Fruit fly (Drosophila melanogaster) whole organism: ENCODE data around the gene CG7685.

ENCODE experiments used
- CG8478 ChIP-seq: fragments of >200 bp; optimal IDR thresholded peaks from 2 replicates; lab custom pipeline; 2018; ENCODE audit warnings: inconsistent platforms
- Dll ChIP-seq: fragments of >200 bp; optimal IDR thresholded peaks from 2 replicates; lab custom pipeline; 2017
- EcR ChIP-seq, 2 experiments: fragments of >200 bp; optimal IDR thresholded peaks; 2 replicates each; lab custom pipeline; 2017; ENCODE audit warnings: missing biosample characterization in 2 of 2, missing genetic modification characterization in 2 of 2, missing genetic modification reagents in 2 of 2
- pan ChIP-seq: fragments of >200 bp; optimal IDR thresholded peaks from 2 replicates; lab custom pipeline; 2017
- psq ChIP-seq: fragments of >200 bp; optimal IDR thresholded peaks from 2 replicates; lab custom pipeline; 2017
- usp ChIP-seq: fragments of >200 bp; optimal IDR thresholded peaks from 2 replicates; lab custom pipeline; 2017; ENCODE audit warnings: missing biosample characterization, missing genetic modification characterization, mixed read lengths

The CG7685 gene

dm6 chr3R:18412279-18413214 is 7.8 kb downstream of the CG7685 start, which contains the start of gene CG31122:
TSS of gene CG31122 (minus strand) at chr3R:18412874.
- TF ChIP-seq CG8478: peak; percentile 38
- no peak for TF ChIP-seq pan

dm6 chr3R:18422446-18422845 is 17.7 kb downstream of the CG7685 start:
- TF ChIP-seq CG8478 (no peak), EcR (GFP tag; optimal IDR thresholded peaks at IDR 0.05; lab: Kevin White, UChicago) (no peak), psq (lab: Kevin White, UChicago) (no peak), usp (GFP tag; lab: Kevin White, UChicago) (no peak), Dll (lab: Kevin White, UChicago) (no peak), pan (no peak)

- TF ChIP-seq CG8478 (no peak), psq (lab: Kevin White, UChicago) (no peak), usp (GFP tag; lab: Kevin White, UChicago) (no peak), EcR (GFP tag; optimal IDR thresholded peaks at IDR 0.05; lab: Kevin White, UChicago) (no peak), Dll (lab: Kevin White, UChicago) (no peak), pan (no peak)
Observed at dm6 chr3R:18423352-18423751, 18.6 kb downstream of the CG7685 start.

- TF ChIP-seq usp (GFP tag; lab: Kevin White, UChicago): no peak
- no peak for TF ChIP-seq EcR (GFP tag; optimal IDR thresholded peaks at IDR 0.05; lab: Kevin White, UChicago)
- TF ChIP-seq CG8478: no peak
- TF ChIP-seq pan: no peak
- TF ChIP-seq psq (lab: Kevin White, UChicago): no peak
- TF ChIP-seq Dll (lab: Kevin White, UChicago): no peak
Observed at dm6 chr3R:18432905-18433304, 28.2 kb downstream of the CG7685 start.

- no peak for TF ChIP-seq usp (GFP tag; lab: Kevin White, UChicago)
- no peak for TF ChIP-seq psq (lab: Kevin White, UChicago)
- peak; percentile 51 for TF ChIP-seq Dll (lab: Kevin White, UChicago)
- peak; percentile 70 for TF ChIP-seq pan
- peak; percentile 12 for TF ChIP-seq CG8478
Observed at dm6 chr3R:18436550-18437362, 32.0 kb downstream of the CG7685 start.

- TF ChIP-seq pan (no peak), usp (GFP tag; lab: Kevin White, UChicago) (no peak), CG8478 (no peak), psq (lab: Kevin White, UChicago) (no peak), Dll (lab: Kevin White, UChicago) (no peak), EcR (GFP tag; optimal IDR thresholded peaks at IDR 0.05; lab: Kevin White, UChicago) (no peak)
Observed at dm6 chr3R:18438181-18438826, 33.6 kb downstream of the CG7685 start.

- TF ChIP-seq CG8478 (no peak), psq (lab: Kevin White, UChicago) (no peak), EcR (GFP tag; optimal IDR thresholded peaks at IDR 0.05; lab: Kevin White, UChicago) (no peak), Dll (lab: Kevin White, UChicago) (no peak), usp (GFP tag; lab: Kevin White, UChicago) (no peak), pan (no peak)
Observed at dm6 chr3R:18438827-18439717, 34.3 kb downstream of the CG7685 start.

dm6 chr3R:18443232-18443631 is 38.5 kb downstream of the CG7685 start:
- TF ChIP-seq pan (no peak), usp (GFP tag; lab: Kevin White, UChicago) (no peak), Dll (lab: Kevin White, UChicago) (no peak), EcR (GFP tag; optimal IDR thresholded peaks at IDR 0.05; lab: Kevin White, UChicago) (no peak), CG8478 (no peak), psq (lab: Kevin White, UChicago) (no peak)

dm6 chr3R:18445148-18445843 is 40.6 kb downstream of the CG7685 start:
- no peak for TF ChIP-seq Dll (lab: Kevin White, UChicago)
- no peak for TF ChIP-seq usp (GFP tag; lab: Kevin White, UChicago)
- TF ChIP-seq psq (lab: Kevin White, UChicago): no peak
- no peak for TF ChIP-seq CG8478
- TF ChIP-seq pan: no peak
- no peak for TF ChIP-seq EcR (GFP tag; optimal IDR thresholded peaks at IDR 0.05; lab: Kevin White, UChicago)

dm6 chr3R:18447146-18447773 is 42.5 kb downstream of the CG7685 start:
- TF ChIP-seq Dll (lab: Kevin White, UChicago) (peak; percentile 67), pan (no peak), psq (lab: Kevin White, UChicago) (no peak)
